Fruit fly (Drosophila melanogaster): ENCODE results near the gene CG33641.

The CG33641 gene

dm6 chr2L:13571791-13572451, 43.1 kb downstream of the CG33641 start (continued):
- TF ChIP-seq Hr4 (GFP tag; optimal IDR thresholded peaks at IDR 0.05): peak; percentile 41
- TF ChIP-seq fd59A (GFP tag; optimal IDR thresholded peaks at IDR 0.05): no peak
- TF ChIP-seq svp (GFP tag): peak; percentile 76
- peak; percentile 49 for TF ChIP-seq CG4318 (GFP tag; optimal IDR thresholded peaks at IDR 0.05)
- TF ChIP-seq eg (GFP tag; IDR thresholded peaks at IDR 0.05): peak; percentile 34; the same call in 2 of the 3 replicates
- TF ChIP-seq CG6792 (GFP tag; optimal IDR thresholded peaks at IDR 0.05): peak; percentile 48
- TF ChIP-seq Blimp-1 (GFP tag; optimal IDR thresholded peaks at IDR 0.05): peak; percentile 21
- TF ChIP-seq CG15336 (GFP tag; IDR thresholded peaks at IDR 0.05): peak; percentile 78
- TF ChIP-seq pdm3 (GFP tag; optimal IDR thresholded peaks at IDR 0.05): no peak
- TF ChIP-seq CG8632 (GFP tag; optimal IDR thresholded peaks at IDR 0.05): peak; percentile 56
- peak; percentile 17 for TF ChIP-seq CG16779 (tag; optimal IDR thresholded peaks at IDR 0.05)
- TF ChIP-seq CG7368 (GFP tag; optimal IDR thresholded peaks at IDR 0.05): peak; percentile 34
- TF ChIP-seq OdsH (GFP tag; optimal IDR thresholded peaks at IDR 0.05): peak; percentile 53
- no peak for TF ChIP-seq lz (GFP tag; optimal IDR thresholded peaks at IDR 0.05)
- TF ChIP-seq Lpt (GFP tag; optimal IDR thresholded peaks at IDR 0.05): peak; percentile 19
